Fruit fly (Drosophila melanogaster): Measurements from ENCODE around the gene FeCH.

FeCH gene

dm6 chr3R:31812117-31812975 is at the start of gene FeCH, which contains the start of gene RhoGAP100F:
FeCH (minus strand) TSS chr3R:31812296.
RhoGAP100F (plus strand) TSS chr3R:31812609.
- TF ChIP-seq Dll (optimal IDR thresholded peaks at IDR 0.05) (no peak), usp (GFP tag; optimal IDR thresholded peaks at IDR 0.05) (no peak), psq (optimal IDR thresholded peaks at IDR 0.05) (no peak), EcR (GFP tag; optimal IDR thresholded peaks at IDR 0.05) (no peak), pan (optimal IDR thresholded peaks at IDR 0.05) (no peak), CG8478 (optimal IDR thresholded peaks at IDR 0.05) (no peak)

- TF ChIP-seq psq (optimal IDR thresholded peaks at IDR 0.05) (no peak), CG8478 (optimal IDR thresholded peaks at IDR 0.05) (no peak), Dll (optimal IDR thresholded peaks at IDR 0.05) (no peak), usp (GFP tag; optimal IDR thresholded peaks at IDR 0.05) (no peak), pan (optimal IDR thresholded peaks at IDR 0.05) (no peak), EcR (GFP tag; optimal IDR thresholded peaks at IDR 0.05) (no peak)
Observed at dm6 chr3R:31852185-31852584, 40.1 kb upstream of the FeCH start.

DNA sequence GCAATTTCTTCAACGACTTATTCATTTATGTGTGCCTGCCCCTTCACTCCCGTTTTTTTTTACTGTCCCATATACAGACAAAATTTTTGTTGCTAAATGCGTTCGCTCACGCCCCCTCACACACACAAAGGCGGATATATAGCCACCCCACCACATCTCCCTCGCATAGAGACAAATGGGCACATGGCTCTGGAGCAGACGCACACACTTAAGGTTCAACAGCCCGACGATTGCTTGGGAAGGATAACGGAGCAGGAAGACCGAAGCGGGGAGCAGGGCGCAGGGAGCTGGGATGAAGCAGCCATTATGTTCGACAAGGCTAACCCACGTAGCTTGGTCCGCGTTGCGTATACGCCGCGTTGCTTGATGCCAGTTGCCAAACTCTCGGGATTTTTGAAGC is 14.3 kb upstream of the FeCH start:
- no peak for TF ChIP-seq psq (optimal IDR thresholded peaks at IDR 0.05)
- TF ChIP-seq pan (optimal IDR thresholded peaks at IDR 0.05) = no peak
- no peak for TF ChIP-seq Dll (optimal IDR thresholded peaks at IDR 0.05)
- TF ChIP-seq EcR (GFP tag; optimal IDR thresholded peaks at IDR 0.05) = no peak
- TF ChIP-seq usp (GFP tag; optimal IDR thresholded peaks at IDR 0.05) = no peak
- no peak for TF ChIP-seq CG8478 (optimal IDR thresholded peaks at IDR 0.05)

DNA sequence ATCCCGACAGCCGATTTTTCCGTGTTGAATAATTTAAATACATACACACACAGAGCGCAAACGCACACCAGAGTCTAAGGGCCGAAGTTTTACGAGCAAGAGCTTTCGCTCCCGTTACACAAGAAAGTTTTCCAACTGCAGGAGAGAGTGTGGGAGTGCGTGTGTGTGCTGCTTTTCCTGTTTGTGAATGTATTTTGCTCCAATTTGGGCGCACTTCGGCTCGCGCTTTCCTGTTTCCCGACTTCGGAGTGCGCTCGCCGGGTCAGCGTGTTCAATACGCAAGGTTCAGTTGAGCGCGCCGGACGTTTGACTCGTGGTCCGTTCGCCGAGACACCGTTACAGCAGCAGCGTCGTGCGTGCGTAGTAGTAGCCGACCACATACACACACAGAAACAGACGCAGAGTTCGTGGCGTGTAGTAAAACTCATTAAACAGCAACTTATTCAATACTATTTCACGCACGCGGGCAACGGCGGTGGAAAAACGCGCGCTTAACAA is 13.5 kb upstream of the FeCH start:
- no peak for TF ChIP-seq Dll (optimal IDR thresholded peaks at IDR 0.05)
- TF ChIP-seq usp (GFP tag; optimal IDR thresholded peaks at IDR 0.05) = no peak
- no peak for TF ChIP-seq CG8478 (optimal IDR thresholded peaks at IDR 0.05)
- no peak for TF ChIP-seq psq (optimal IDR thresholded peaks at IDR 0.05)
- TF ChIP-seq pan (optimal IDR thresholded peaks at IDR 0.05) = no peak
- TF ChIP-seq EcR (GFP tag; optimal IDR thresholded peaks at IDR 0.05) = no peak

dm6 chr3R:31824200-31824599 is 12.1 kb upstream of the FeCH start:
- no peak for TF ChIP-seq EcR (GFP tag; optimal IDR thresholded peaks at IDR 0.05)
- TF ChIP-seq Dll (optimal IDR thresholded peaks at IDR 0.05) = no peak
- TF ChIP-seq psq (optimal IDR thresholded peaks at IDR 0.05) = no peak
- TF ChIP-seq pan (optimal IDR thresholded peaks at IDR 0.05) = no peak
- TF ChIP-seq usp (GFP tag; optimal IDR thresholded peaks at IDR 0.05) = no peak
- no peak for TF ChIP-seq CG8478 (optimal IDR thresholded peaks at IDR 0.05)

DNA sequence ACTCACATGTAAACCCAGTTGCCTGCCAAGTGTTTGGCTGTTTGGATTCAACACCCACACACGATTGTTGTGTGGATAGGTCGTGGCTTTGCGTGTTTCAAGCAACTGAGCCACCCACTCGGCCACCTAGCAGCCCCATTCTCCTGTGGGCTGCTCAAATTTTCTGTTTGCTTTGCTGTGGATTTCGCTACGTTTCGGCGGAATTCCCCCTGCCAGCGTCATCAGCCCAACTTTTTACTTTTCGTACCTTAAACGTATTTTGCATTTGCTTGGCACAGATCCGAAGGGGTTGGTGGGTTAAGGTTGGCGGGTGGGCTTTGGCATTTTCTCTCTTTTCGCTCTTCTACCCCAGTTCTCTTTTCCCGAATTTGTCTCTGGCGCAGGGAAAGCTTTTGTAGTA is 10.4 kb upstream of the FeCH start:
- TF ChIP-seq EcR (GFP tag; optimal IDR thresholded peaks at IDR 0.05) (no peak), Dll (optimal IDR thresholded peaks at IDR 0.05) (no peak)

- no peak for TF ChIP-seq CG8478 (optimal IDR thresholded peaks at IDR 0.05)
- TF ChIP-seq usp (GFP tag; optimal IDR thresholded peaks at IDR 0.05) = no peak
- no peak for TF ChIP-seq pan (optimal IDR thresholded peaks at IDR 0.05)
- TF ChIP-seq psq (optimal IDR thresholded peaks at IDR 0.05) = no peak
- TF ChIP-seq EcR (GFP tag; optimal IDR thresholded peaks at IDR 0.05) = no peak
- TF ChIP-seq Dll (optimal IDR thresholded peaks at IDR 0.05) = no peak
Observed at dm6 chr3R:31812976-31813298, 841 bp upstream of the FeCH start.

DNA sequence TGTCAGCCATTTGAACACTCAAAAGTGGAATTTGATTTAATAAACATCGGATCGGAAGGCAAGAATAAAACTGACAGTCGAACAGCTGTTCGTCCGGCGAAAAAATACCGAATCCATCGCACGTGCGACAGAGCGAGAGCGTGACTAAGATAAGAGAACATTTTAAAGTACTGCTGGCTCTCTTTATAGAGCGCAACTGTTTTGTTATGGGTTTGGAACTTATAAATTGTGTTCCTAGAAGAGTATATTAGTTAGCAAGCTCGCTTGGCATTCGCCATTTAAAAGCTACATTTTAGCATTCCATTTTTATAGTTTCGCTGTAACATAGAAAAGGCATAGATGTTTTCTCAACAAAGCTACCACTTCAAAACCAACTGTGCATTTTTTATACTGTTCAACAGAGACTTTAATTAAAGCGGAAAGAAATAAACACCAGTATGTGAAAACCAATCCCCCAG is 2.0 kb downstream of the FeCH start, which contains the start of gene Rift:
Rift (minus strand) TSS at position 114 of the 458 bp plus-strand sequence.
- TF ChIP-seq psq (optimal IDR thresholded peaks at IDR 0.05) = no peak
- no peak for TF ChIP-seq EcR (GFP tag; optimal IDR thresholded peaks at IDR 0.05)
- TF ChIP-seq Dll (optimal IDR thresholded peaks at IDR 0.05) = no peak
- no peak for TF ChIP-seq usp (GFP tag; optimal IDR thresholded peaks at IDR 0.05)
- TF ChIP-seq pan (optimal IDR thresholded peaks at IDR 0.05) = no peak
- TF ChIP-seq CG8478 (optimal IDR thresholded peaks at IDR 0.05) = no peak

DNA sequence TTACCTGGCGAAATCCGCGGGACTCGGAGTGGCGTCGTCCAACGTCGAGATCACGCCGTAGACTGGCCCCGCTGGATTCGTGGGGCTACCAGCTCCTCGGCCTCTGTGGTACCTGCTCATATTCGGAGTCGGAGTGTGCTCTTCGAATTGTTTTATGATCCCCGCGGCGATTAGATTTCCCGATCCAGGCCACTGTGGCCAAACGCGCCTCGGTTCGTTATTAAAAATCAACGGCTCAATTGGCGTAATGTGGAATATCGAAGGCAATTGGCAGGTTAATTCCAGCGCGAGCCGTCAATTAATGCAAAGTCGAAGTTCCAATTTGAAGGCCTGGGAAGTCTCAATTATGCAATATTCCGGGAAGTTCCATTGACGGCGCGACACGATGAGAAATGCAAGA is 2.5 kb downstream of the FeCH start:
- peak; percentile 9 for TF ChIP-seq Dll (optimal IDR thresholded peaks at IDR 0.05)
- TF ChIP-seq pan (optimal IDR thresholded peaks at IDR 0.05) = no peak

DNA sequence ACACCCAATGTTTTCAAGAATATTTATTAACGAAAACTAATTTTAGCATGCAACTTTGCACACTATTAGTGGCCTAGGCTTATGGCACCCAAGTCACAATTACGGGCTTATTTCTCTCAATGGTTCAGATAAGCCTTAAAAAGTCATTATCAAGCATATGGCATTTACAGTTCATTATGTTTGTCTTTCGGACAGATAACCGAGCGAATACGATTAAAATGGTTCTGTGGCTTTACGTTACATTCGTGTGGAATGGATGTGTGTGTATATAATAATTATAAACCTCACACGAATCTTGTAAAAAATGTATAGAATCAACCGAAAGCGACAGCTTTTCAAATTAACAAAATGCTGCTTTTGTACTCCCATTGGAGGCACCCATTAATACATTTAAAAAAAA is 3.5 kb downstream of the FeCH start:
- TF ChIP-seq pan (optimal IDR thresholded peaks at IDR 0.05) (no peak), Dll (optimal IDR thresholded peaks at IDR 0.05) (no peak), EcR (GFP tag; optimal IDR thresholded peaks at IDR 0.05) (no peak), psq (optimal IDR thresholded peaks at IDR 0.05) (no peak), CG8478 (optimal IDR thresholded peaks at IDR 0.05) (no peak), usp (GFP tag; optimal IDR thresholded peaks at IDR 0.05) (no peak)

DNA sequence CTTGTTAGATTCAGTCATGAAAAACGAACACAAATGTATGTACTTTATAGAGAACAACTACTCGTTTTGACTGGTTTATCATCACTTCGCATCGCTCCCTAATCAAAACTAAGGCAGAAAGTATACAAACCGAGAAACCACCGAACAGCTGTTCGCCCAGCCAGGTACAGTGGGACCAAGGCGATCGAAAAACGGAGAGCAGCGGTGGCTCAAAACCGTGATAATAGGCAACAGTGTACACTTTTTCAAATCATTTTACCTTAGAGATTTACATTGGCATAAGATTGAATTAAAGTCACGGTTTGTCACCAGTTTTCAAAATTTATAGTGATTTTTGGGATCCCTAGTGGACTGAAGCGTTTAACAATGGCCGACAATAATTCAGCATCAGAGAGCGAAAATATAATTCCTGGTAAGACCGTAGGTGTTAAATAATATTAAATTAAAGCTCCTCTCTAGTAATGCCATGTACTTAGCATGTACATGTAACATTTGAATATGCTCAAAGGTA is 6.8 kb downstream of the FeCH start, which contains the start of the genes CG42233 and CG1971:
CG42233 (minus strand) TSS at position 51 of the 511 bp plus-strand sequence.
CG1971 (plus strand) TSS at position 241 of the 511 bp plus-strand sequence.
- TF ChIP-seq usp (GFP tag; optimal IDR thresholded peaks at IDR 0.05) = no peak
- TF ChIP-seq CG8478 (optimal IDR thresholded peaks at IDR 0.05) = no peak
- TF ChIP-seq pan (optimal IDR thresholded peaks at IDR 0.05) = no peak
- no peak for TF ChIP-seq EcR (GFP tag; optimal IDR thresholded peaks at IDR 0.05)
- TF ChIP-seq psq (optimal IDR thresholded peaks at IDR 0.05) = no peak
- no peak for TF ChIP-seq Dll (optimal IDR thresholded peaks at IDR 0.05)

DNA sequence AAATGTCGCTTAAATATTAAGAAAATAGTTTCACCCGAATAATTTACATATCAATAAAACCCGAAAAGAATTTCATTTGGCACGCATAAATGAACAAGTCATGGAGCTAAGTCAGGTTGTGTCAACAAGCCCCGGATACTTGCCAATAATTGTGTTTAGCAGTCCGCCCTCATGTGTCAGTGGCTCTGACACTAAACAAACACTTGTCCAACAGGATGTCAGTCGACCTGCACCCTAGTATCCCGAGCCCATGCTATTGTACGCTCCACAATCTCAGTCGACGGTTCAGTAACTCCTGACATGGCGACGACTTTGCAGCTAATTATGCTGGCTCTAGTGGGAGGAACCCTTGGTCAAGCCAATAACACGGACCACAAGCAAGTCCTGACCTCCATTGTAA is 11.4 kb downstream of the FeCH start, which contains the start of gene Ir100a:
Ir100a (plus strand) TSS at position 301 of the 400 bp plus-strand sequence.
- TF ChIP-seq psq (optimal IDR thresholded peaks at IDR 0.05) = no peak
- TF ChIP-seq pan (optimal IDR thresholded peaks at IDR 0.05) = no peak
- no peak for TF ChIP-seq usp (GFP tag; optimal IDR thresholded peaks at IDR 0.05)
- TF ChIP-seq CG8478 (optimal IDR thresholded peaks at IDR 0.05) = no peak
- no peak for TF ChIP-seq EcR (GFP tag; optimal IDR thresholded peaks at IDR 0.05)

Data from whole organism.